Worm (Caenorhabditis elegans): ENCODE measurements around the gene Y116A8C.25.

DNA sequence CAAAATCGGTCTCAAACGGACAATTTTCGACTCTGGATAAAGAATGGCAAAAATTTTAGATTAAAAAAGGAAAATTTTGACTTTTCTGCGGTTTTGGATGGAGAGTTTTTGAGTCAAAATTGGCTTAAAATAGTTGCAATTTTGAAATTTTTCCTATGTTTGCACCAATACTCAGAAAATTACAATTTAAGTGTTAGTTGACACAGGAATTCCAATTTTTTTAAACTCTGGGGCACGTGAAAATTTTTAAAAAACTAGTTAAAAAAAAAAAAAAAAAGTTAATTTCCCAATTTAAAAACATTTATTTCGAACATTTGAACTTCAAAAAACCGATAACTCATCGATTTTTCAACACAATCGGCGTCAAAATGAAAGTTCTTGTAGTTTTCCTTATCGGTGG, 33.3 kb upstream of the Y116A8C.25 start, which contains the start of gene Y116A8C.33:
- TF ChIP-seq nhr-77 (tag; optimal IDR thresholded peaks at IDR 0.05) (no peak), nfya-1 (tag; optimal IDR thresholded peaks at IDR 0.05; ENCODE audit: insufficient read depth) (no peak), unc-62 (GFP tag; optimal IDR thresholded peaks at IDR 0.05) (no peak)

Measured in whole organism, L3 larva.